Worm (Caenorhabditis elegans) whole organism, mixed stage, embryonic: Measurements from ENCODE around the gene abcf-3.

ENCODE experiments used
- M03D4.4 ChIP-seq: sonication (generic microtip); optimal IDR thresholded peaks from 2 replicates; lab custom pipeline; 2017; ENCODE audit warnings: mild to moderate bottlenecking, missing genetic modification characterization, missing compliant biosample characterization
- bed-3 ChIP-seq: fragments of 200-800 bp; sonication (Bioruptor generic); optimal IDR thresholded peaks from 3 replicates; lab custom pipeline; 2018; ENCODE audit warnings: mild to moderate bottlenecking, missing genetic modification characterization, moderate library complexity, missing compliant biosample characterization
- blmp-1 ChIP-seq: fragments of 150-350 bp; optimal IDR thresholded peaks from 2 replicates; lab custom pipeline; 2014; ENCODE audit warnings: missing biosample characterization, missing genetic modification characterization
- ceh-39 ChIP-seq: fragments of 150-350 bp; optimal IDR thresholded peaks from 2 replicates; lab custom pipeline; 2014; ENCODE audit warnings: missing biosample characterization, missing genetic modification characterization
- ceh-43 ChIP-seq: fragments of 200-800 bp; sonication (Bioruptor generic); optimal IDR thresholded peaks from 2 replicates; lab custom pipeline; 2018; ENCODE audit warnings: mild to moderate bottlenecking, missing genetic modification characterization, moderate library complexity, missing compliant biosample characterization
- ceh-83 ChIP-seq: fragments of 200-800 bp; sonication (Bioruptor generic); optimal IDR thresholded peaks from 2 replicates; lab custom pipeline; 2018; ENCODE audit warnings: mild to moderate bottlenecking, missing genetic modification characterization, missing compliant biosample characterization
- ces-1 ChIP-seq: fragments of 150-350 bp; optimal IDR thresholded peaks from 2 replicates; lab custom pipeline; 2014; ENCODE audit warnings: missing biosample characterization, missing genetic modification reagents, missing genetic modification characterization
- drap-1 ChIP-seq: fragments of 200-800 bp; sonication (Bioruptor generic); optimal IDR thresholded peaks from 3 replicates; lab custom pipeline; 2018; ENCODE audit warnings: mild to moderate bottlenecking, missing genetic modification characterization, missing compliant biosample characterization
- elt-1 ChIP-seq: sonication (generic microtip); optimal IDR thresholded peaks from 2 replicates; lab custom pipeline; 2017; ENCODE audit warnings: missing genetic modification characterization, mild to moderate bottlenecking, missing compliant biosample characterization, antibody characterized with exemption, moderate library complexity, borderline replicate concordance; ENCODE audit not compliant: insufficient read depth
- elt-3 ChIP-seq: fragments of 150-350 bp; optimal IDR thresholded peaks from 2 replicates; lab custom pipeline; 2014; ENCODE audit warnings: missing biosample characterization, missing genetic modification characterization
- ham-2 ChIP-seq: fragments of 200-800 bp; sonication (Bioruptor generic); optimal IDR thresholded peaks from 2 replicates; lab custom pipeline; 2018; ENCODE audit warnings: mild to moderate bottlenecking, missing genetic modification characterization, missing compliant biosample characterization
- hlh-1 ChIP-seq: fragments of 150-350 bp; optimal IDR thresholded peaks from 2 replicates; lab custom pipeline; 2014; ENCODE audit warnings: missing biosample characterization, missing genetic modification reagents, missing genetic modification characterization
- lin-13 ChIP-seq: fragments of 150-350 bp; optimal IDR thresholded peaks from 2 replicates; lab custom pipeline; 2014; ENCODE audit warnings: missing biosample characterization, missing genetic modification characterization
- lsy-2 ChIP-seq: fragments of 150-350 bp; optimal IDR thresholded peaks from 2 replicates; lab custom pipeline; 2014; ENCODE audit warnings: missing biosample characterization, missing genetic modification characterization
- mab-5 ChIP-seq: fragments of 150-350 bp; optimal IDR thresholded peaks from 2 replicates; lab custom pipeline; 2014; ENCODE audit warnings: missing biosample characterization, missing genetic modification characterization
- mep-1 ChIP-seq: fragments of 150-350 bp; optimal IDR thresholded peaks from 2 replicates; lab custom pipeline; 2017; ENCODE audit warnings: missing biosample characterization, missing genetic modification reagents, missing genetic modification characterization, inconsistent platforms
- mls-2 ChIP-seq: sonication (generic microtip); optimal IDR thresholded peaks from 2 replicates; lab custom pipeline; 2016; ENCODE audit warnings: mild to moderate bottlenecking, missing genetic modification characterization, moderate library complexity, missing compliant biosample characterization
- nhr-12 ChIP-seq: fragments of 150-350 bp; optimal IDR thresholded peaks from 2 replicates; lab custom pipeline; 2014; ENCODE audit warnings: missing biosample characterization, missing genetic modification characterization
- nhr-2 ChIP-seq: fragments of 150-350 bp; optimal IDR thresholded peaks from 2 replicates; lab custom pipeline; 2014; ENCODE audit warnings: missing biosample characterization, missing genetic modification characterization
- nhr-28 ChIP-seq: fragments of 150-350 bp; optimal IDR thresholded peaks from 2 replicates; lab custom pipeline; 2014; ENCODE audit warnings: missing biosample characterization, missing genetic modification characterization
- pha-4 ChIP-seq: fragments of 150-350 bp; optimal IDR thresholded peaks from 2 replicates; lab custom pipeline; 2018; ENCODE audit warnings: missing biosample characterization, missing genetic modification reagents, missing genetic modification characterization
- sem-2 ChIP-seq: fragments of 200-800 bp; sonication (Bioruptor generic); optimal IDR thresholded peaks from 2 replicates; lab custom pipeline; 2018; ENCODE audit warnings: mild to moderate bottlenecking, missing genetic modification characterization, missing compliant biosample characterization
- snpc-4 ChIP-seq: fragments of 150-350 bp; optimal IDR thresholded peaks from 2 replicates; lab custom pipeline; 2014; ENCODE audit warnings: missing biosample characterization, missing genetic modification characterization
- unc-120 ChIP-seq: sonication (generic microtip); optimal IDR thresholded peaks from 2 replicates; lab custom pipeline; 2017; ENCODE audit warnings: missing genetic modification characterization, missing compliant biosample characterization; ENCODE audit not compliant: poor library complexity, severe bottlenecking
- unc-39 ChIP-seq: fragments of 150-350 bp; optimal IDR thresholded peaks from 2 replicates; lab custom pipeline; 2014; ENCODE audit warnings: missing biosample characterization, missing genetic modification characterization
- ztf-11 ChIP-seq: fragments of 150-350 bp; optimal IDR thresholded peaks from 2 replicates; lab custom pipeline; 2014; ENCODE audit warnings: missing biosample characterization, missing genetic modification characterization

The abcf-3 gene

DNA sequence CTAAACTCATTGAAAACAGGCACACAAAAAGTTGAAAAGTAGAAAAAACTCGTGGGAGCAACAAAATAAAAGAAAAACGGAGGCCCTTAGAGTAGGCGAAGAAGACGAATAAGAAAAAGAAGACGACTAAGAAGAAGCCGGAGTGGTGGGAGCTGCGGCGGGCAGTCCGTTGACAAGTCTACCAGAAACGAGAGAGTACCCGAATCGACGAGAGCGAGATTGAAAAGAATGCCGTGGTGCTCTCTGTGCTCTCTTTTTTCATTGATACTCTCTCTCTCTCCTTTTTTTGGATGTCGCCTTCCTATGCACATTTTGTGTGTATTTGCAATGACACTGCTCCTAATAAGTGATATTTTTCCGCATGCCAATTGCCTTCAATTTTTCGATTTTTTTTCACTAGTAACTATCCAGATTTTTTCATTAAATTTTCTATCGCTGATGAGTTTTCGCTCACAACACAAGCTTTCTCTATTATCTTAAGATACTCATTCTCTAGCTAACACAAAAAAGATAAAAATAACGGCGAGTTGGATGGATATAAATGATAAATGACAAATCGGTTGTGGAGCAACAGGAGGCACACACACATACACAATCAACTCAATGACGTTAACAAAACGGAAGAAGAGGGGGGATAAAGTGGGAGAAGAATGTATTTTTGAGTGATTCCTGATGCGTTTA is 33.1 kb upstream of the abcf-3 start:
- no peak for TF ChIP-seq bed-3 (GFP tag; lab: Kevin White, UChicago)
- TF ChIP-seq blmp-1 (tag; lab: Kevin White, UChicago), result no peak
- TF ChIP-seq unc-120 (tag; lab: Kevin White, UChicago), result peak; percentile 12
- TF ChIP-seq ces-1 (GFP tag; lab: Kevin White, UChicago), result peak; percentile 30
- no peak for TF ChIP-seq elt-3 (tag; lab: Kevin White, UChicago)
- no peak for TF ChIP-seq unc-39 (tag; lab: Kevin White, UChicago)

DNA sequence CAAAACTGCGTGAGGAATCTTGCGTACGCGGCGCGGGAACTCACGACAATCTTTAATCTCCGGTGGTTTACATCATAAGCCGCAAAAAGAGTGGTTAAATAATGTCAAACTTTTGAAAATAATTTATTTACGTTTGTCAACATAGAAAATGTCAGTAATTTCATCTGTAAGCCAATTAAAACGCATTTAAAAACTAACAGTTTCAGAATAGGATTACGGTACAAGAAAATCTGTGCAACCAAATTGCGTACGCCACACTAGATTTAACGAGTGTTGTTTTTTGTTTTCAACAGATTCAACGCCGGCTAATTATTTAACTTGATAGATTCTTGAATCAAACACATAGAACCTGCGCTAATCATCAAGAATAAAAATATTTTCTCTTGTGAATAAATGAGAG is 32.4 kb upstream of the abcf-3 start:
- TF ChIP-seq mls-2 (tag; lab: Kevin White, UChicago) (no peak), drap-1 (no peak), lsy-2 (tag; lab: Kevin White, UChicago) (no peak)
- TF ChIP-seq, all 35 proteins: peak for 0

DNA sequence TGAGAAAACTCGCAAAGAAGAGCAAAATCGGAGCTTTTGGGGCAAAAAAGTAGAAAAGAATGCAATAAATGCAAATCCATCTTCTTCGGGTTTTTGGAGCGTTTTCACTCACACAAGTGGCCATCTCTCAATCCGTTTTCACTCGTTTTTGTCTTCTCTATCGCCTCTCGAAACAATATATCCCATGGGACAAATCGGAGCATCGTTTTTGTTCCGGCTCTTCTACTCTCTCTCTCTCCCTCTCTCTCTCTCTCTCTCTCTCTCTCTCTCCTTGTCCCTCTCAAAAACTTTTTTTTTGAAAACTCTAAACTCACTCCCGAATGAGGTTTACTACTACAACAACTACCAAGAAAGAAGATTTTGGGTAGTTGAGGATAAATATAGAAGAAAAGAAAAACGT is 31.7 kb upstream of the abcf-3 start:
- TF ChIP-seq mls-2 (tag; lab: Kevin White, UChicago), result no peak
- TF ChIP-seq drap-1, result no peak
- TF ChIP-seq nhr-28 (tag; lab: Kevin White, UChicago), result no peak
- no peak for TF ChIP-seq M03D4.4 (tag; lab: Kevin White, UChicago)
- TF ChIP-seq ham-2 (GFP tag; lab: Kevin White, UChicago), result no peak
- TF ChIP-seq hlh-1 (tag; lab: Kevin White, UChicago), result no peak
- no peak for TF ChIP-seq snpc-4
- TF ChIP-seq mab-5 (tag; lab: Kevin White, UChicago), result no peak
- TF ChIP-seq unc-120 (tag; lab: Kevin White, UChicago), result no peak
- TF ChIP-seq nhr-12 (tag; lab: Kevin White, UChicago), result no peak
- TF ChIP-seq lin-13, result no peak
- no peak for TF ChIP-seq ztf-11 (tag; lab: Kevin White, UChicago)
- TF ChIP-seq elt-1 (tag; lab: Kevin White, UChicago), result no peak

DNA sequence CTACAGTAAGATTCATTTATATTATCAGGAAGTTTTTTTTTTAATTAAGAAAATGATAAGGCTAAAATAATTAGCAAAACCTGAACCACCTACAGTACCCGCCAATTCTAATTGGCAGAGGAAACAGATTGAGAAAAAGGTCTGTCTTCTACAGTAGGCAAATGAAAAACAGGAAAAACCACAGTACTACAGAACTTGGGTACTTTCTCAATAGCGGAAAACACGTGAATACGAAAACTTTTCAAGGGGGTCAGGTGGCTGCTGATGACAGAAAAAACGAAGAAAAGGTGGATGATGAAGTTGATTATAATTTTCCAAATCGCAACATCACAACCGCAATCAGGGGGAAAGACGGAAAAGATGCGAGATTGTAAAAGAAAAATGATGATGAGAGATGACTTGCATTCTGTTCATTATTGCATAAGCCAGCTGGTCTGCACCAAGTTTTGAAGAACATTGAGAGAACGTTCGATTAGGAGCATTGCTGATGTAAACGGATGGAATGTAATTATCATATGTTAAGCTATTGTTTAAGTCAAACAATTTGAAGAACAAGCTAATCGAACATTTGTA is 28.7 kb upstream of the abcf-3 start:
- no peak for TF ChIP-seq bed-3 (GFP tag; lab: Kevin White, UChicago)
- TF ChIP-seq mab-5 (tag; lab: Kevin White, UChicago), result no peak
- TF ChIP-seq ceh-83 (GFP tag; lab: Kevin White, UChicago), result no peak
- no peak for TF ChIP-seq lin-13
- no peak for TF ChIP-seq nhr-12 (tag; lab: Kevin White, UChicago)
- TF ChIP-seq elt-3 (tag; lab: Kevin White, UChicago), result no peak
- TF ChIP-seq M03D4.4 (tag; lab: Kevin White, UChicago), result no peak
- TF ChIP-seq sem-2 (GFP tag; lab: Kevin White, UChicago), result no peak
- TF ChIP-seq unc-39 (tag; lab: Kevin White, UChicago), result no peak
- TF ChIP-seq pha-4 (tag; lab: Kevin White, UChicago), result no peak
- no peak for TF ChIP-seq ceh-39
- no peak for TF ChIP-seq nhr-2 (tag; lab: Kevin White, UChicago)
- TF ChIP-seq hlh-1 (tag; lab: Kevin White, UChicago), result no peak

DNA sequence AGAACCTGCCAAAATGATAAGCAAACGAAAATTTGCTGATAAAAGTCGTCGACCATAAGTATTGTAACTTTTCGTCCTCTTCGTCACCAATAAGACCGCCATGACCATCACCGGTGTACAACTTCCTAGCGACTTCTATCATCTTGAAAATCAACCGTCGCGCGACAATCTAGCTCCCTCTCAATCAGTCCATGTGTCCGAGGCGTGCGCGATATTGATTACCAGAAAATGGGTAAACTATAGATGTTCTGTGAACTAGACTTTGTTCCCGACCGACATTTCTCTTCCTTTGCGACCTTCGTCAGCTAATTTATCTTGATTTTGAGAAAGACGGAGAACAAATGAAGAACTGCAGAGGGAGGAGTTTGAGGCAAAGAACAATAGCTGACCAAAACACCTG is 27.9 kb upstream of the abcf-3 start:
- TF ChIP-seq hlh-1 (tag; lab: Kevin White, UChicago), result no peak
- no peak for TF ChIP-seq ceh-43 (GFP tag; lab: Kevin White, UChicago)
- TF ChIP-seq unc-120 (tag; lab: Kevin White, UChicago), result no peak
- no peak for TF ChIP-seq sem-2 (GFP tag; lab: Kevin White, UChicago)
- TF ChIP-seq bed-3 (GFP tag; lab: Kevin White, UChicago), result no peak
- no peak for TF ChIP-seq unc-39 (tag; lab: Kevin White, UChicago)
- no peak for TF ChIP-seq ztf-11 (tag; lab: Kevin White, UChicago)
- TF ChIP-seq M03D4.4 (tag; lab: Kevin White, UChicago), result no peak
- no peak for TF ChIP-seq ceh-39
- TF ChIP-seq drap-1, result no peak
- no peak for TF ChIP-seq mep-1 (tag; lab: Kevin White, UChicago)
- TF ChIP-seq ham-2 (GFP tag; lab: Kevin White, UChicago), result no peak
- TF ChIP-seq mab-5 (tag; lab: Kevin White, UChicago), result no peak
- TF ChIP-seq elt-1 (tag; lab: Kevin White, UChicago), result no peak

DNA sequence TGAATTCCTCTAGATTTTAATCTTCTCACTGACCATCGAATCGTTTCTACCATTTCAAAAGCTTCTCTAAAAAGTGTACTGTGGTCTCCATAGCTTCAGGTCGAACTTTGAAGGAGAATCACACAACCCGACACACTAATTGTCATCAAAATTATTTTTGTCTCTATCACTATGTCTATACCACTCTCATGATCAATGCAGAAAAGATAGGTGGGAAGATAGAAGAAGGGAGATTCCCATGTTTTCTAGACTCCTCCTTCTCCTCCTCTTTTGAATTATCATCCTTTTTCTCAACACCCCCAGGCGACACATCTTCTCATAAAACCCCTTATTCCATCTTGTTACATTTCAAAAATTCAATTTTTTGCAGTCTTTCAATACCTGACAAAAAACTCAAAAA is 27.3 kb upstream of the abcf-3 start, which contains the start of gene Y42G9A.3:
Y42G9A.3 (plus strand) TSS at position 363 of the 400 bp plus-strand sequence.
- no peak for TF ChIP-seq ceh-39
- TF ChIP-seq sem-2 (GFP tag; lab: Kevin White, UChicago), result no peak
- TF ChIP-seq drap-1, result no peak
- TF ChIP-seq elt-3 (tag; lab: Kevin White, UChicago), result no peak
- no peak for TF ChIP-seq pha-4 (tag; lab: Kevin White, UChicago)
- no peak for TF ChIP-seq lin-13
- TF ChIP-seq, all 35 proteins: peak for 0
